Worm (Caenorhabditis elegans): ENCODE data around the gene rpl-21.

DNA sequence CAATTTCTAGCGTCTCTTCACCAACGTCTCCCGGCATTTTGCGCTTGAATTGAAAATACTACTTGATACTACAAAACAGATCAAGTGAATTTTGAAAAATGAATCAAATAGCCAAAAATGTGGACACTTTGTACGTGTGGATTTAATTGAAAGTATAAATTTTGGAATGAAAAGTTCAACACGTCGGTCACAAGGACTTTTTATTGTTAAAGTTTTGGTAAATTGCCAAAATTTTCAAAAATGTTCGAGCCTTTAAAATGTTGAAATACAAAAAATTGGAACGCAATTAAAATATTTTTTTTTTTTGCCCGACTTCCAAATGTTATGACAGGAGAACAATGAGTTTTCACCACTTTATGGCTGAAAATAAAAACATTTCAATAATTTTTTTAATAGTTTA, 31.9 kb downstream of the rpl-21 start, which contains the start of gene K06H7.8:
- TF ChIP-seq ama-1 (optimal IDR thresholded peaks at IDR 0.05), result no peak
- no peak for TF ChIP-seq ama-1 (GFP tag; optimal IDR thresholded peaks at IDR 0.05)
- TF ChIP-seq ceh-27 (GFP tag; optimal IDR thresholded peaks at IDR 0.05), result no peak
- no peak for TF ChIP-seq unc-130 (GFP tag; optimal IDR thresholded peaks at IDR 0.05)

Data from whole organism, young adult.